Fruit fly (Drosophila melanogaster) Kc167 (cell line): ENCODE measurements around the gene CG43980.

Experiments
- Myc ChIP-seq: fragments of >200 bp; optimal IDR thresholded peaks from 2 replicates; lab custom pipeline; 2017; ENCODE audit warnings: missing external identifiers
- Sin3A ChIP-seq: fragments of >200 bp; optimal IDR thresholded peaks from 2 replicates; lab custom pipeline; 2018; ENCODE audit warnings: missing external identifiers
- h ChIP-seq: fragments of >200 bp; optimal IDR thresholded peaks from 3 replicates; lab custom pipeline; 2018; ENCODE audit warnings: missing external identifiers
- insv ChIP-seq: fragments of >200 bp; optimal IDR thresholded peaks from 3 replicates; lab custom pipeline; 2018; ENCODE audit warnings: missing external identifiers
- psq ChIP-seq: fragments of >200 bp; optimal IDR thresholded peaks from 2 replicates; lab custom pipeline; 2017; ENCODE audit warnings: missing external identifiers
- ttk ChIP-seq: sonication (Bioruptor generic); optimal IDR thresholded peaks from 2 replicates; lab custom pipeline; 2017; ENCODE audit warnings: missing external identifiers

CG43980 gene

DNA sequence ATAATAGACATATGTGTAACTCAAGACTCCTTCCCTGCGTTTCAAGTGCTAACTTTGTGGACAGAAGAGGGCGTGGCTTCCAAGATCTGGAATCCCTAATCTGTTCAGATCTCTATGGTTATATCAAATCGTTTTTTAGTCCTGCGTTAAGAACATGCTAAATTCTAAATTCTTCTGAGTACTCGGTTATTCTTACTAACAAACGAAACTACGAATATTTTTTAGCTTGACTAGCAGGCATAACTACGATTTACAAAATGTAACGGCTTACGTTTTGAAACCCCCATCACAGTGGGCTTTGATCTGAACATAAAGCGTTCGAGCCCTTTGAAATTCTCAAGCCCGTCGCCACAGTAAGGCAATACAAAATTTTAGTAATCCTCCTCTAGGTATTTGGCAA, 5.7 kb upstream of the CG43980 start, which contains the start of gene CG32445:
CG32445 (plus strand) TSS at position 301 of the 400 bp plus-strand sequence.
- no peak for TF ChIP-seq psq (lab: Kevin White, UChicago)
- no peak for TF ChIP-seq insv
- no peak for TF ChIP-seq Myc

DNA sequence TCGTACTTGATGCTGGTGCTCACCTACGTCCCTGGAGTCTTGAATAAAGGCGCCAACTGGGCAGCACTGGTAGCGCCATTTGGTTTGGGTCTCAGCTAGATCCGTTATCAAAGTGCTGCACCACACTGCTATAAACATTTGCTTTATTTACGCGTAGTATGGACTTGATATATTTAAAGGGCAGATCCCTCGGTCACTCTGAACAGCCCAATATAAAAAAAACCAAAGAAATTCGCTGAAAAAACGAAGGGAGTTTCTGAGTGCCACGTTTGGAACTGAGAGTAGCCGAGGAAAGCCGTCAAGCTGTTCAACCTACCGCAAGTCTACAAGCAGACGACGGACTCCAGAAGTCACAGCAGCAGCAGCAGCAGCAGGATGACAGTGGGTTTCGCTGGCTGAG, 3.9 kb upstream of the CG43980 start, which contains the start of gene Atox1:
Atox1 (plus strand) TSS at position 181 of the 400 bp plus-strand sequence.
- TF ChIP-seq psq (lab: Kevin White, UChicago) (no peak), Myc (no peak), Sin3A (lab: Kevin White, UChicago) (no peak)

DNA sequence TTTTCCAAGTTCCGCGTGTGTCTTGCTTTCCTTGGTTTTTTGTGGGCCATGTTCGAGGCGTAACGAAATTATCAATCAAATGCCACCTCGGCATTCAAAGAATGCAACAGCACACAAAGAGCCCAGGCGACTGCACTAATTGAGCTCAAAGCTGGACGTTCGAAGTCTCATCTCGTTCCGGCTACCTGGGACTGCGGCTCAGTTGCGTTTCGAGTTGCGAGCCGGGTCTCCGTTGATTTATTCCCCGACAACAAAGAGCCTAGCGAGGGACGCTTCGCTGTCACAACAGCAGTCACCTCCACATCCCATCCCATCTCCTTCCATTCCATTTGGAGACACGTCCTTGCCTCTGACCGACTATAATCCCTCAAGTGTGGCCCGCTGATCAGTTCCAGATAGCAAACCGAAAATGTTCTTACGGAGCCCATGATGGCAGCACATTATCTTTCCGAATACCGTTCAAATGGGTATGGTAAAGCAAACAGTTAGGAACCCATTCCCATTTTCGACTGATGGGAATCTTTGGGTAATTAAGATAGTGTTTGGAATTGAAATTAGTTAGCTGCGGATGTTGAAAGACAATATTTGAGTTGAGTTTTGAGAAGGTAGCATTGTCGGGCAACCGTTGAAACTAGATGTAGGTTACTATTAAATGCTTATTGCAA, 1.7 kb upstream of the CG43980 start:
- TF ChIP-seq h (lab: Kevin White, UChicago): no peak
- TF ChIP-seq psq (lab: Kevin White, UChicago): no peak
- TF ChIP-seq ttk (lab: Kevin White, UChicago): no peak
- no peak for TF ChIP-seq Sin3A (lab: Kevin White, UChicago)
- no peak for TF ChIP-seq insv
- TF ChIP-seq Myc: no peak

DNA sequence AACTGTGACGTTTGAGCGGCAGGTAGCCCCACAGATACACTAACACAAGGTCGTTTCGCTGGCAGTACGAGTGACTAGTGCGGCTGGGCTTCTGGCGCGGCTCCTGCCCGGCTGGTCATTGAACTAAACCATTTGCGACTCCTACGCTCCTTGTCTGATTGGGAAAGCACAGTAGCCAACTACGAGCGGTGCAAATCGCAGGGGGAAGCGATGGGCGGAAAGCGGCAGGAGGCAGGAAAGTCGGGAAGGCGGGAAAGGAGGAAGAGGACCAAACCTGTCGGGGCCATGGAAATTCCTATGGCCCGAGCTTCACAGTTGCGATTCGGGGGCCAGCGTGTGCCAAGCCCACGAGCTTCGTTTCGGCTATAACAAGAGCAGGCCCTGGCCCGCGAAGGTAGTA, 582 bp upstream of the CG43980 start:
- TF ChIP-seq psq (lab: Kevin White, UChicago): no peak
- no peak for TF ChIP-seq insv
- no peak for TF ChIP-seq ttk (lab: Kevin White, UChicago)

DNA sequence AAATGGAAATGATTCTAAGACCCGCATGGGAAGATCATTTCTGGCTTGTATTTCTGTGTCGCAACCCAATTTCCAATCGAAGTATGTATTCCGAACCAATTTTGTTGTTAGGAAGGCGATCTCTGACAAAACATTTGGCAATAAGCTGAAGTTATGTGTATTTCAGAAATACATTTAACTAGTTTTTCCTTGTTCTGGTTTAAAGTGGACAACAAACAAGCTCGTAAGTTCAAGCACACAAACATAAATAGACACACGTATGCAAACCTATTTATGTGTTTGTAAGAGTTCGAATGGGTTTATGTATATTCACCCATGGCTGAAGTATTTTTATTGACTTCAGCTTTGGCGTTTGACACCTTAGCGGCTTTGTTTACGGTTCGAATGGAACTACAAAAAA, 1.1 kb downstream of the CG43980 start:
- TF ChIP-seq Sin3A (lab: Kevin White, UChicago) (no peak), h (lab: Kevin White, UChicago) (no peak), psq (lab: Kevin White, UChicago) (no peak), insv (no peak), Myc (no peak), ttk (lab: Kevin White, UChicago) (no peak)

DNA sequence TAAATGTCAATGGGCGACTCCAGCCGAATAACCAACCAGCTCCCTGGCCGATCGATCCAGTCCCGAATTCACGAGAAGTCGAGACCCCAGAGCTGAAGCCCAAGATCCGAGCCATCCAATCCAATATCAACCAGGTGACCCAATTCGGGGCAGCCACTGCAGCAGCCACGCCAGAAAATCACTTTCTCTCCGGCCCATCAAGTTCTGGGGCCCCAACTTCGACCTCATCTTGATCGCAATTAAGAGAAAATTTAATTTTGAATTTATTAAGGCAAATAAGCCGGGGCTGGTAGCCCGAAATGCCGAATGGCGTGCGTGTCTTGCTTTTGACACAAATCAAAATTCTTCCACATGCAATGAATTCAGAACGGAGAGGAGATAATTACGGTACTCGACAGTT, 3.1 kb downstream of the CG43980 start:
- no peak for TF ChIP-seq ttk (lab: Kevin White, UChicago)
- no peak for TF ChIP-seq h (lab: Kevin White, UChicago)
- no peak for TF ChIP-seq psq (lab: Kevin White, UChicago)
- no peak for TF ChIP-seq Myc
- no peak for TF ChIP-seq insv
- no peak for TF ChIP-seq Sin3A (lab: Kevin White, UChicago)

DNA sequence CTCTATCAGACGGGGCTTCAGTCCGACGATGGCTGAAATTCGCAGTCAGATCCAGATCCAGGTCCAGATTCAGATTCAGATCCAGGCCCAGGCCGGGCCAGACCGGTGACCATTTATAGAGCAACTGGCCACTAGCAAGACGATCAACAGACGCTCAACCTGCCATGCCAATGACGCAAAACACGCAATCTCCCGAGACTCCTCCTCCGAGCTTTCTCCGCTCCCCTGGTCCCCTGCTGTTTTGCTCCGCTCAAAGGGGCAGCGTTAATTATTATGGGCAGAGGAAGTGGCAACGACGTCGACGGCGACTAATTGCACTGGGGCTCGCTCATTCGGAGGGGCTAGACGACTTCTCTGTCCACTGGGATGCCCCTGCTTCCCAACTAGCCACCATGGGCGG, 6.7 kb downstream of the CG43980 start:
- no peak for TF ChIP-seq psq (lab: Kevin White, UChicago)
- TF ChIP-seq h (lab: Kevin White, UChicago): no peak
- no peak for TF ChIP-seq Sin3A (lab: Kevin White, UChicago)
- no peak for TF ChIP-seq insv
- TF ChIP-seq ttk (lab: Kevin White, UChicago): no peak
- no peak for TF ChIP-seq Myc

DNA sequence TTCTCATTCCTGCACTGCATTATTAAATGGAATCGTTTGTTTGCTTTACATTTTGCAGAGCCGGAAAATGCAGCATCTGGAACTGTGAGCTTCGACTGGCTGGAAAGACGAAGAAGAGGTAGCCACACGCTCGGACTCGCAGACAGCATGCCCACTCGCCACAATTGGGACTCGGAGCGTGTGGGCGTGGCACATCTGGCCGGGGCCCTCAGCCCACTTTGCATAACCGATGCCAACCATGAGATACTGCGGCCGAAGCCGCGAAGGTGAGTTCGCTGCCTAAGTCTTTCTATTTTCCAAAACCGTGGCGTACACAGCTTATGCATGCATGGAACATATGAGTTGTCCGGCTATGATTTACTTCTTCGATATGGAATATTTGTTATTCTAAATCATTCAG, 7.4 kb downstream of the CG43980 start:
- TF ChIP-seq Sin3A (lab: Kevin White, UChicago): no peak
- TF ChIP-seq psq (lab: Kevin White, UChicago): no peak
- no peak for TF ChIP-seq Myc
- no peak for TF ChIP-seq ttk (lab: Kevin White, UChicago)
- TF ChIP-seq insv: no peak
- TF ChIP-seq h (lab: Kevin White, UChicago): no peak

DNA sequence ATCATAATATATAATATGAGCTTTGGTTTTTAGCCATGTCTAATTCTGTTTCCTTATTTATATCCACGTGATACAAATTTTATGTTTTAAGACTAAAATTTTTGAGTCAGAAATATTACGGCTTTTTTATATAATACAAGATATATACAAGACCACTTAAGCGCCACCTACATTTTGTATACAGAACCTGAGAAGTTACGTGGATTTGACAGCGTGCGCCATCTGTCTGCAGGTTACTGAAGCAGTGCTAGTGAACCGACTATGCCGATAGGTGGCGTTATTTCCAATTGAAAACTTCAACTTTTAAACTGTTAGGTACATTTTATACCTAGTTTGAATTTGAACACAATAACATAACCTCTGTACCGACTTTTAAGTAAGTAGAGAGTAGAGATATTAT, 8.0 kb downstream of the CG43980 start:
- no peak for TF ChIP-seq Sin3A (lab: Kevin White, UChicago)
- no peak for TF ChIP-seq insv
- TF ChIP-seq psq (lab: Kevin White, UChicago): no peak
- no peak for TF ChIP-seq Myc
- no peak for TF ChIP-seq h (lab: Kevin White, UChicago)
- no peak for TF ChIP-seq ttk (lab: Kevin White, UChicago)

DNA sequence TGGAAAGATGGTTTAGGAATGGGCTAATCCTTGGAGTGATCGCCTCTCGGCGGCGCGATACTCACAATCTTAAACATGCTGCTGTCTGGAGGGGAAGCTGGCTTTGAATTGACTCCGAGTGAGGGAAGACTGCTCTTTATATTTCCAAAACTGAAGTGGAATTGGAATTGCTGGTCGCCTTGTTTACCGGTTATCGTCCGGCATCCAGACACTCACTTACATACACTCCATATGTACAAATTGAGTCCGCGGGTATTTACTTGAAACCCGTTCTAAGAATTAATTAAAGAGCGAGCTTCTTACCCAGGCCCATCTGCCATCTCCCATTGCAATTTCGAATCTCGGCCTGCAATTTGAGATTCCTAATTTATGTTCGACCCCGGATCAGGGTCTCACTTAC, 22.1 kb downstream of the CG43980 start, which contains the start of gene Cpr78E:
Cpr78E (minus strand) TSS at position 101 of the 400 bp plus-strand sequence.
- no peak for TF ChIP-seq insv
- TF ChIP-seq h (lab: Kevin White, UChicago): no peak
- no peak for TF ChIP-seq Myc
- no peak for TF ChIP-seq psq (lab: Kevin White, UChicago)
- TF ChIP-seq Sin3A (lab: Kevin White, UChicago): no peak

DNA sequence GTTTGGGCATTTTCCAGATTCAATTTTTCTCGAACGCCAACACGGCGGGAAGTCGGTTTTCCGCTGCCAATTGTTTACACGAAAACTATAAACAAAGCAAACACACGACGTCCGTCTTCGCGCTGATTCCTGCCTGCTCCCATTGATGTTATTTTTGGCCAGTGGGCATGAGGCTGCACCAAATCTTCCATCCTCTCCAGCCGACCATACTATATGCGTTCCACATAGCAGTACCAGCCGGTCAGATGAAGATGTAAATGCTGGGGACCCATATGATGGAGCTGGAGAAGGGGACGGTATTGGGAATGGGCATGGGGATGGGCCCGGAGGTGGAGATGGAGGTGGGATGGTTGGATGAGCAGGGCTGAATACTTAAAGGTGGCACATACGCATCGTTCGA, 22.8 kb downstream of the CG43980 start:
- TF ChIP-seq psq (lab: Kevin White, UChicago) (no peak), Myc (no peak), ttk (lab: Kevin White, UChicago) (no peak), h (lab: Kevin White, UChicago) (no peak), insv (no peak), Sin3A (lab: Kevin White, UChicago) (no peak)

DNA sequence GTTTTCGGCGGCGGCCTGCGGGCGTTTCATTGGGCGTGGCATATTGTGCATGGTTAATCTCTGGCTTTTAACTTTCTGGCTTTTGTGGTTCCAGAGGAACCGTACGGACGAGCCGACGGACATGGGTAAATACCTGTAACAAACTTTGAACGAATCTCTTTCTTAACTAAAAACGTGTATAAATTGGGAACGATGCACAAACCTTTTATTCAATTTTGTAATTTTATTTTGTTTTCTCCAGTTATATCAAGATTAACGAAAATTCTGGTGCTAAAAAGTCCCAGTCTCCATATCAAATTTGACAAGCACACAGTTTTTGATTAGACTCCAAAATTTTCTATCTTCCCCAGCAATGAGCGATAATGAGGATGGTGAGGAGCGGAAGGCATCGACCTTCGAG, 27.1 kb downstream of the CG43980 start, which contains the start of gene CG11249:
CG11249 (plus strand) TSS at position 301 of the 400 bp plus-strand sequence.
- TF ChIP-seq Myc: no peak
- TF ChIP-seq psq (lab: Kevin White, UChicago): no peak
- TF ChIP-seq insv: no peak
- TF ChIP-seq Sin3A (lab: Kevin White, UChicago): no peak
- TF ChIP-seq h (lab: Kevin White, UChicago): no peak
- no peak for TF ChIP-seq ttk (lab: Kevin White, UChicago)

DNA sequence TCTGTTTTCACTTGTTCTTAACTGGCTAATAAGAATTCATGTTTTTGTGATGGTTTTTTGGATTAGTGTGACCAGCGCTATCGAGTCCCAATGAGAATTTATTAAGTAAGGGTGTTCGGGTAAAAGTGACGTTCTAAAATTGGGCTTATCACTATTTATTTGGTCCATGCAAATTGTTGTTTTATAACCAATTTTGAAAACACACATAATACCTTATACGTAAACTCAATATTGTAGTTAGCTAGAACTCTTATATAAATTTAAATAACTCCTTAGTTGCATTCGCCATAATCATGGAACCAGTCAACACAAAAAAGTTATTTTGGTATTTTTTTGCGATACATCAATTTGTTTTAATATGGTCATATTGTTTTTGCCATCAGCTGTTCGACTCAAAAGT, 34.9 kb downstream of the CG43980 start, which contains the start of the genes Als2 and CG11248:
Als2 (minus strand) TSS at position 69 of the 400 bp plus-strand sequence.
CG11248 (plus strand) TSS at position 364 of the 400 bp plus-strand sequence.
- TF ChIP-seq Myc: no peak
- TF ChIP-seq psq (lab: Kevin White, UChicago): no peak
- TF ChIP-seq ttk (lab: Kevin White, UChicago): no peak
- no peak for TF ChIP-seq insv
- TF ChIP-seq h (lab: Kevin White, UChicago): no peak
- no peak for TF ChIP-seq Sin3A (lab: Kevin White, UChicago)
